Worm (Caenorhabditis elegans): ENCODE measurements around the gene tag-314.

DNA sequence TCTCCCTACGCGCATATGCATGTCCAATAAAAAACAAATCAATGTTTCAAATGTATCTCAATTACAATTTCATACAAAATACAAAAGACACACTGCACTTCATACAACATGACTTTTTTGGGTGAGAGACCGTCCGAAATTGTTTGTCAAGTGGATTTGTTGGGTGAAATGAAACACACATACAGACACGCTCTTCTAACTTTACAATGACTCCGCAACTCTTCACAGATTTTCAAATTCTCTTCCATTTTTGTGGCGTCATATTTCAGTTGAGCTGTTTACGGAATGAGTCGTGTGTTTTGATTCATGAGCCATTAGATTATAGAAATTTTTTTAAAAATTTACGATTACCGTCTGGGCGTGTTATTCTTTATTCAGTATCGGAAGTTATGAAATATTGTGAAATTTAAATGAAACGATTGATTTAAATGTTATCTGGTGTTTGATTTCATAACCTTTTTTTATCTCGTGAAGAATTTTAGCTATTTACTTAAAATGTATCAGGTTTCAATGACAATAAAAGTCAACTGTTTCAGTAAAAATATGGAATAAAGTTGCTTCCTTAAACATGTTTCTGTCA, 48.4 kb upstream of the tag-314 start:
- no peak for TF ChIP-seq tab-1 (GFP tag; IDR thresholded peaks at IDR 0.05)
- TF ChIP-seq flt-1 (GFP tag; IDR thresholded peaks at IDR 0.05) = no peak
- no peak for TF ChIP-seq ref-1 (GFP tag; conservative IDR thresholded peaks at IDR 0.05)
- TF ChIP-seq T22C8.4 (GFP tag; IDR thresholded peaks at IDR 0.05) = no peak

Measured in whole organism, midembryonic.